Fruit fly (Drosophila melanogaster): ENCODE data around the gene CG9588.

The CG9588 gene

DNA sequence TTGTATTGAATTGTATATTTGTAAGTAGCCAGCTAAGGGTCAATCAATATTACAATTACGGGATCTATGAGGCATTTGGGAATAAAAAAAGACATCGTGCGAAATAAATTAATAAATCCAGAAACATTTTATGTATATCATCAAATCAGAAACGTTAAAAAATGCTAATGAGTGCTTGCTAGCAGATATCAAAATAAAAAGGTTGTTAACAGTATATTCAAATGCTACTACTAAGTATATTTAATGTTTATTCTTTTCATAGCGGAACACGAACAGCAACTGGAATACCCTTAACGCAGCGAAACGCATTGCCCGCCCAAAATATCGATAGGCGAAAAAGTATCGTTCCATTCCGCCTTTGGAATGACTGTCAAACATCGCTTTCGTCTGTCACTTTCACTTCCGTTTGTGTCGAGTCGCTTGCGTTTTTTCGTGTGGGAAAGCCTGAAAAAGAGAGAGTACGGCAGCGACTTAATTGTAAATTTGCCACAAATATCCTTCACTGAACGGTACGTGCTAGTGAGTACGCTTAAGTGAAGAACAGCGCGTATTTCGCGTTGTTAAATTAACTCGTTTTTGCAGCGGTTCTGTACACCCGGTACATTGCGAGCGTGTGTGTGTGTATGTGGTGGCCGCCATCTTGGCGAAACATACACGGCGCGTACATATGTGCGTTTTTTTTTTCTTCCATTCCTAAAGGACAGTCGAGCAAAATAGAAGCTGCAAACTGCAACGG lies 15.4 kb downstream of the CG9588 start, which contains the start of gene B52 (continued):
- TF ChIP-seq NK7.1 (GFP tag; optimal IDR thresholded peaks at IDR 0.05) (no peak), cas (GFP tag; IDR thresholded peaks at IDR 0.05) (no peak), chif (GFP tag; optimal IDR thresholded peaks at IDR 0.05) (no peak), CG17829 (tag; optimal IDR thresholded peaks at IDR 0.05) (peak; percentile 20), chinmo (GFP tag; IDR thresholded peaks at IDR 0.05; ENCODE audit: partially characterized antibody) (0 out of 4 replicates have a peak, but pooled peaks have one; percentile 25), Pdp1 (GFP tag; optimal IDR thresholded peaks at IDR 0.05) (peak in 1 of 2 experiments; percentile 35), NC2β (GFP tag; optimal IDR thresholded peaks at IDR 0.05) (peak; percentile 85), gem (tag; optimal IDR thresholded peaks at IDR 0.05) (peak; percentile 41), Dek (tag; optimal IDR thresholded peaks at IDR 0.05) (no peak), CG31224 (GFP tag; IDR thresholded peaks at IDR 0.05) (peak; percentile 43), ATbp (GFP tag; optimal IDR thresholded peaks at IDR 0.05) (peak; percentile 54), CG10147 (GFP tag; optimal IDR thresholded peaks at IDR 0.05) (peak; percentile 42), peb (GFP tag; IDR thresholded peaks at IDR 0.05) (no peak; the same call in 1 of the 2 replicates), fu2 (GFP tag; optimal IDR thresholded peaks at IDR 0.05) (peak; percentile 17), CG17385 (GFP tag; optimal IDR thresholded peaks at IDR 0.05) (peak; percentile 79), CG8765 (GFP tag; IDR thresholded peaks at IDR 0.05) (0 out of 2 replicates have a peak, but pooled peaks have one; percentile 41), kni (GFP tag; optimal IDR thresholded peaks at IDR 0.05) (peak; percentile 86), zen2 (GFP tag; IDR thresholded peaks at IDR 0.05; ENCODE audit: partially characterized antibody) (no peak), Atf6 (GFP tag; IDR thresholded peaks at IDR 0.05) (peak; percentile 57), Deaf1 (tag; optimal IDR thresholded peaks at IDR 0.05) (no peak), Oli (tag; optimal IDR thresholded peaks at IDR 0.05) (peak; percentile 10), Nf-YA (GFP tag; IDR thresholded peaks at IDR 0.05) (0 out of 2 replicates have a peak, but pooled peaks have one; percentile 35), CG2202 (tag; optimal IDR thresholded peaks at IDR 0.05) (peak; percentile 39), crol (GFP tag; IDR thresholded peaks at IDR 0.05) (no peak), CG13424 (tag; optimal IDR thresholded peaks at IDR 0.05) (peak; percentile 17), gcm (GFP tag; optimal IDR thresholded peaks at IDR 0.05) (peak; percentile 78), CG5180 (GFP tag; optimal IDR thresholded peaks at IDR 0.05) (no peak), D19A (tag; optimal IDR thresholded peaks at IDR 0.05) (peak; percentile 16), unc-4 (GFP tag; IDR thresholded peaks at IDR 0.05; ENCODE audit: partially characterized antibody) (peak; percentile 45; the same call in 1 of the 2 replicates), CG42726 (GFP tag; IDR thresholded peaks at IDR 0.05; ENCODE audit: partially characterized antibody) (peak; percentile 41; the same call in 1 of the 2 replicates), ken (GFP tag; IDR thresholded peaks at IDR 0.05) (peak; percentile 59; the same call in 2 of the 3 replicates), CG9817 (tag; optimal IDR thresholded peaks at IDR 0.05) (peak; percentile 35), bbx (GFP tag; IDR thresholded peaks at IDR 0.05; ENCODE audit: partially characterized antibody) (peak; percentile 63; the same call in 1 of the 2 replicates), trem (tag; optimal IDR thresholded peaks at IDR 0.05) (peak; percentile 54), CG32767 (GFP tag; IDR thresholded peaks at IDR 0.05) (peak; percentile 94), tna (GFP tag; IDR thresholded peaks at IDR 0.05; ENCODE audit: partially characterized antibody) (no peak), sna (GFP tag; IDR thresholded peaks at IDR 0.05; ENCODE audit: partially characterized antibody) (no peak), CG2678 (tag; optimal IDR thresholded peaks at IDR 0.05) (no peak), hth (optimal IDR thresholded peaks at IDR 0.05) (no peak), CG34224 (GFP tag; IDR thresholded peaks at IDR 0.05; ENCODE audit: partially characterized antibody) (no peak), CG3995 (GFP tag; optimal IDR thresholded peaks at IDR 0.05) (peak; percentile 51), sisA (GFP tag; IDR thresholded peaks at IDR 0.05) (peak; percentile 62), zf30C (GFP tag; optimal IDR thresholded peaks at IDR 0.05) (peak; percentile 20), CG14965 (GFP tag; optimal IDR thresholded peaks at IDR 0.05; ENCODE audit: borderline replicate concordance) (no peak), usp (GFP tag; optimal IDR thresholded peaks at IDR 0.05) (no peak), gro (GFP tag; optimal IDR thresholded peaks at IDR 0.05) (peak; percentile 39), sug (tag; optimal IDR thresholded peaks at IDR 0.05) (no peak), disco-r (GFP tag; optimal IDR thresholded peaks at IDR 0.05) (peak; percentile 62)
